Worm (Caenorhabditis elegans) whole organism, early embryonic: ENCODE measurements around the gene ins-11.

Source experiments
- B0310.2 ChIP-seq: sonication (generic microtip); optimal IDR thresholded peaks from 2 replicates; lab custom pipeline; 2016; ENCODE audit warnings: mild to moderate bottlenecking, missing genetic modification characterization, missing compliant biosample characterization
- F13C5.2 ChIP-seq: sonication (generic microtip); optimal IDR thresholded peaks from 2 replicates; lab custom pipeline; 2017; ENCODE audit warnings: mild to moderate bottlenecking, missing genetic modification characterization, inconsistent platforms, missing compliant biosample characterization
- aly-1 ChIP-seq: sonication (generic microtip); optimal IDR thresholded peaks from 2 replicates; lab custom pipeline; 2016; ENCODE audit warnings: missing genetic modification characterization, missing compliant biosample characterization
- ama-1 ChIP-seq: fragments of 150-350 bp; optimal IDR thresholded peaks from 2 replicates; lab custom pipeline; 2014
- ceh-13 ChIP-seq: fragments of 200-800 bp; sonication (Bioruptor generic); optimal IDR thresholded peaks from 2 replicates; lab custom pipeline; 2018; ENCODE audit warnings: mild to moderate bottlenecking, missing genetic modification characterization, missing compliant biosample characterization
- ceh-36 ChIP-seq: sonication (generic microtip); optimal IDR thresholded peaks from 2 replicates; lab custom pipeline; 2016; ENCODE audit warnings: missing genetic modification characterization, inconsistent platforms, missing compliant biosample characterization
- ets-7 ChIP-seq: sonication (generic microtip); optimal IDR thresholded peaks from 2 replicates; lab custom pipeline; 2016; ENCODE audit warnings: missing genotype, missing genetic modification characterization, missing compliant biosample characterization
- flt-1 ChIP-seq: fragments of 200-800 bp; sonication (Bioruptor generic); IDR thresholded peaks from 2 replicates; pipeline ENCODE4 v1.3.6; 2022; ENCODE audit warnings: missing genetic modification characterization, missing compliant biosample characterization
- hmbx-1 ChIP-seq: sonication (generic microtip); optimal IDR thresholded peaks from 2 replicates; lab custom pipeline; 2016; ENCODE audit warnings: mild to moderate bottlenecking, missing genetic modification characterization, missing compliant biosample characterization
- hmg-4 ChIP-seq: fragments of 200-800 bp; sonication (Bioruptor generic); optimal IDR thresholded peaks from 2 replicates; lab custom pipeline; 2018; ENCODE audit warnings: mild to moderate bottlenecking, missing genetic modification characterization, missing compliant biosample characterization
- hnd-1 ChIP-seq: sonication (generic microtip); optimal IDR thresholded peaks from 2 replicates; lab custom pipeline; 2016; ENCODE audit warnings: missing genetic modification characterization, missing compliant biosample characterization
- pes-1 ChIP-seq: fragments of 200-800 bp; sonication (Bioruptor generic); IDR thresholded peaks from 2 replicates; pipeline ENCODE4 v1.3.6; 2022; ENCODE audit warnings: missing genetic modification reagents, missing genetic modification characterization, missing compliant biosample characterization
- scrt-1 ChIP-seq: fragments of 200-800 bp; sonication (Bioruptor generic); IDR thresholded peaks from 2 replicates; pipeline ENCODE4 v1.3.6; 2022; ENCODE audit warnings: missing genetic modification characterization, missing compliant biosample characterization
- sea-1 ChIP-seq: fragments of 200-800 bp; sonication (Bioruptor generic); conservative IDR thresholded peaks from 2 replicates; pipeline ENCODE4 v1.3.6; 2022; ENCODE audit warnings: missing genetic modification characterization, missing compliant biosample characterization
- tbx-11 ChIP-seq: fragments of 200-800 bp; sonication (Bioruptor generic); IDR thresholded peaks from 2 replicates; pipeline ENCODE4 v1.3.6; 2022; ENCODE audit warnings: missing genetic modification characterization, missing compliant biosample characterization
- tbx-37 ChIP-seq: fragments of 200-800 bp; sonication (Bioruptor generic); conservative IDR thresholded peaks from 2 replicates; pipeline ENCODE4 v1.3.6; 2022; ENCODE audit warnings: missing genetic modification reagents, missing genetic modification characterization, missing compliant biosample characterization
- tra-4 ChIP-seq: sonication (generic microtip); optimal IDR thresholded peaks from 2 replicates; lab custom pipeline; 2017; ENCODE audit warnings: missing genetic modification characterization, missing compliant biosample characterization

Gene ins-11

ce11 chrII:5565082-5565623, 8.6 kb downstream of the ins-11 start:
- no peak for TF ChIP-seq tbx-37 (GFP tag; lab: Robert Waterston, UW)
- 0 out of 2 replicates have a peak, but pooled peaks have one; percentile 23 for TF ChIP-seq sea-1 (GFP tag; lab: Robert Waterston, UW)

DNA sequence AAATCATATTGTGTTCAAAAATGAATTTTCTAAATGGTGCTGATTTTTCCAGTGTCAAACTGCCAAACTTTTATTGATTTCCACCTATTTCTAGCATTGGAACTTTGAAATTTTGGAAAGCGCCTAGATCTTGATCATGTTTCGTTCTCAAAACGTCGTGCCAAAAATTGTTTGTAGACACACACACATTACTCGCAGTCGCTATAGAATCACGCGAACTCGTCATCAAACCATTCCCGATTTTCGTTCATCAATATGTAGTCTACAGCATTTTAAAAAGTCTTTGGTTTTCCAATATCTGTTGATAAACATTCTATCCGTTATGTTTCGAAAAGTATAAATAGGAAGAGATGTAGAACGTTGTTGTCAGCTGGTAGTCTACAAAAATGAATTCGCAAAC, 13.7 kb downstream of the ins-11 start, which contains the start of the genes C17C3.1 and C17C3.15:
Gene C17C3.1, plus strand, starts transcription at position 301 of the 400 bp plus-strand sequence.
Gene C17C3.15, plus strand, starts transcription at position 383 of the 400 bp plus-strand sequence.
- TF ChIP-seq hmbx-1 (tag; lab: Kevin White, UChicago) (no peak), sea-1 (GFP tag; lab: Robert Waterston, UW) (no peak), B0310.2 (no peak), flt-1 (GFP tag; lab: Robert Waterston, UW) (no peak), ceh-36 (tag; lab: Kevin White, UChicago) (no peak), pes-1 (GFP tag; lab: Robert Waterston, UW) (no peak), ama-1 (lab: Kevin White, UChicago) (no peak), tbx-37 (GFP tag; lab: Robert Waterston, UW) (no peak), aly-1 (no peak), tbx-11 (GFP tag; lab: Robert Waterston, UW) (no peak), scrt-1 (no peak), ets-7 (tag; lab: Kevin White, UChicago) (no peak), ceh-13 (no peak), F13C5.2 (tag; lab: Kevin White, UChicago) (no peak)

DNA sequence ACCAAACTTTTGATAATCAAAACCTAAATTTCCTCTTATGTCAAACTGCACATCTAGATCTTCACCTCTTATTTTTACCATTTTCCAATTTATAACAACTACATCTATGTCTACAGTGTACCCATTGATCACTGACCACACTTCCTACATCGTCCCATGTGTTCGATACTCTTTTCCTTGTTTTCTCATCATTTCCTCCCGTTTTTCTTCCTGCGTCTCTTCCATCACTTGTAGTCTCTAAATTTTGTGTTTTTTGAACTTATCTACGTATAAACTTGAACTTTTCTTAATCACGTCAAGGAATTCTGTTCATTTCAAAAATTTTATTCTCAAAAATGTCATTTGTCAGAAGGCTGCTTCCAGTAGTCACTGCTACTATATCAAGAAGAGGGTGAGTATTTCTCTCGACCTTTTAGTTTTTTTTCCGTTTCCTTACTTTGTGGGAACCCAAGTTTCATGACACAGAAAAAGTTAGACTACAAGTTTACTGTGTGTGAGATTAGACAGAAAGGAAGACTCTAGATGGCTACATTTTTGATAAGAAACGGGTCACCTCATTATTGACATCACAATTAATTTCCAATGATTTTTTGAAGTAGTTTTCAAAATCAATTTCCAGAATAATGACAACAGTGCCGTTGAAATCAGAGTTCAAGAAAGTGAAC, 15.7 kb downstream of the ins-11 start:
- no peak for TF ChIP-seq flt-1 (GFP tag; lab: Robert Waterston, UW)
- no peak for TF ChIP-seq ceh-36 (tag; lab: Kevin White, UChicago)
- TF ChIP-seq pes-1 (GFP tag; lab: Robert Waterston, UW), result no peak
- TF ChIP-seq B0310.2, result no peak
- no peak for TF ChIP-seq ets-7 (tag; lab: Kevin White, UChicago)
- no peak for TF ChIP-seq scrt-1
- TF ChIP-seq hmg-4 (GFP tag; lab: Kevin White, UChicago), result no peak
- TF ChIP-seq sea-1 (GFP tag; lab: Robert Waterston, UW), result no peak
- no peak for TF ChIP-seq hnd-1 (tag; lab: Kevin White, UChicago)
- no peak for TF ChIP-seq tbx-11 (GFP tag; lab: Robert Waterston, UW)
- no peak for TF ChIP-seq tbx-37 (GFP tag; lab: Robert Waterston, UW)

DNA sequence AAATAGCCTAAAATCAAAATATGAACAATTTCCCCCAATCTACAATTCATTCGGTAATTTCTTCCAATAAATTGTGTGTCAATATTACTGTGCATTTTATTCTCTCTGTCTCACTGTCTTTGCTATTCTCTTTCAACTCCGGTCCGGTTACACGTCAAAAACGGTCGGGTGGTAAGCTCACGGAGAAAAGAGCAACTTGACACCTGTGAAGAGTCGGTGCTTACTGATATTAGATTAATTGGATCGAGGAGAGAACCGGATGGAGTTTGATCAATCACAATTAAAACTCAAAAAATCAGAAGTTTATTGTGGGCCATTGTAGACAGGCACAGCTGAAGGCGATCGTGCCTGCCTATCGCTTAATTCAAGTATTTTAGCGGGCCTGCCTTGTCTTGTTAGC, 18.4 kb downstream of the ins-11 start:
- TF ChIP-seq tbx-11 (GFP tag; lab: Robert Waterston, UW) (no peak), pes-1 (GFP tag; lab: Robert Waterston, UW) (no peak), hmbx-1 (tag; lab: Kevin White, UChicago) (no peak), tbx-37 (GFP tag; lab: Robert Waterston, UW) (no peak), sea-1 (GFP tag; lab: Robert Waterston, UW) (no peak), tra-4 (tag; lab: Kevin White, UChicago) (no peak), hnd-1 (tag; lab: Kevin White, UChicago) (no peak), ama-1 (lab: Kevin White, UChicago) (no peak), B0310.2 (no peak)

ce11 chrII:5577060-5577459, 20.5 kb downstream of the ins-11 start:
- TF ChIP-seq tra-4 (tag; lab: Kevin White, UChicago) (no peak), tbx-11 (GFP tag; lab: Robert Waterston, UW) (peak; percentile 59; the same call in 1 of the 2 replicates), ceh-13 (peak; percentile 36), hmg-4 (GFP tag; lab: Kevin White, UChicago) (peak; percentile 76), sea-1 (GFP tag; lab: Robert Waterston, UW) (0 out of 2 replicates have a peak, but pooled peaks have one; percentile 64), ceh-36 (tag; lab: Kevin White, UChicago) (peak; percentile 33), pes-1 (GFP tag; lab: Robert Waterston, UW) (no peak), ets-7 (tag; lab: Kevin White, UChicago) (no peak), F13C5.2 (tag; lab: Kevin White, UChicago) (peak; percentile 33), hmbx-1 (tag; lab: Kevin White, UChicago) (peak; percentile 22), tbx-37 (GFP tag; lab: Robert Waterston, UW) (peak; percentile 37; the same call in 1 of the 2 replicates), ama-1 (lab: Kevin White, UChicago) (no peak), scrt-1 (peak; percentile 66), aly-1 (no peak), flt-1 (GFP tag; lab: Robert Waterston, UW) (peak; percentile 73), B0310.2 (peak; percentile 27), hnd-1 (tag; lab: Kevin White, UChicago) (peak; percentile 20)

- no peak for TF ChIP-seq F13C5.2 (tag; lab: Kevin White, UChicago)
Observed at ce11 chrII:5578035-5578434, 21.5 kb downstream of the ins-11 start, which contains the start of gene T25E4.1. Gene T25E4.1 (plus strand): TSS chrII:5578335.

- TF ChIP-seq ceh-36 (tag; lab: Kevin White, UChicago), result no peak
- no peak for TF ChIP-seq B0310.2
- no peak for TF ChIP-seq tbx-11 (GFP tag; lab: Robert Waterston, UW)
- TF ChIP-seq tra-4 (tag; lab: Kevin White, UChicago), result no peak
- no peak for TF ChIP-seq hnd-1 (tag; lab: Kevin White, UChicago)
- TF ChIP-seq sea-1 (GFP tag; lab: Robert Waterston, UW), result no peak
- no peak for TF ChIP-seq ceh-13
- TF ChIP-seq flt-1 (GFP tag; lab: Robert Waterston, UW), result no peak
- TF ChIP-seq hmbx-1 (tag; lab: Kevin White, UChicago), result no peak
- no peak for TF ChIP-seq ets-7 (tag; lab: Kevin White, UChicago)
- TF ChIP-seq F13C5.2 (tag; lab: Kevin White, UChicago), result no peak
- TF ChIP-seq pes-1 (GFP tag; lab: Robert Waterston, UW), result no peak
- TF ChIP-seq scrt-1, result no peak
- TF ChIP-seq aly-1, result no peak
Observed at ce11 chrII:5578714-5579113, 22.2 kb downstream of the ins-11 start.
